Worm (Caenorhabditis elegans) whole organism, L1 larva: Measurements from ENCODE around the gene Y46E12BL.2.

Experiments used
- C04F5.9 ChIP-seq: sonication (generic microtip); optimal IDR thresholded peaks from 2 replicates; lab custom pipeline; 2016; ENCODE audit warnings: missing genetic modification characterization, missing compliant biosample characterization
- C16A3.4 ChIP-seq: fragments of 150-350 bp; optimal IDR thresholded peaks from 2 replicates; lab custom pipeline; 2014; ENCODE audit warnings: missing biosample characterization, missing genetic modification characterization
- C34B4.2 ChIP-seq: sonication (generic microtip); optimal IDR thresholded peaks from 2 replicates; lab custom pipeline; 2017; ENCODE audit warnings: mild to moderate bottlenecking, missing genetic modification characterization, missing compliant biosample characterization
- F16B12.6 ChIP-seq: fragments of 150-350 bp; optimal IDR thresholded peaks from 2 replicates; lab custom pipeline; 2014; ENCODE audit warnings: missing biosample characterization, missing genetic modification characterization
- Y116A8C.19 ChIP-seq: sonication (generic microtip); optimal IDR thresholded peaks from 2 replicates; lab custom pipeline; 2016; ENCODE audit warnings: missing compliant biosample characterization, missing genetic modification characterization, borderline replicate concordance
- aha-1 ChIP-seq: fragments of 150-350 bp; optimal IDR thresholded peaks from 2 replicates; lab custom pipeline; 2014; ENCODE audit warnings: missing biosample characterization, missing genetic modification characterization
- alr-1 ChIP-seq: fragments of 200-800 bp; sonication (Bioruptor generic); optimal IDR thresholded peaks from 2 replicates; lab custom pipeline; 2018; ENCODE audit warnings: borderline replicate concordance, mild to moderate bottlenecking, missing genetic modification characterization, missing compliant biosample characterization
- ama-1 ChIP-seq: fragments of 150-350 bp; optimal IDR thresholded peaks from 2 replicates; lab custom pipeline; 2014
- ceh-63 ChIP-seq: fragments of 200-800 bp; sonication (Bioruptor generic); optimal IDR thresholded peaks from 2 replicates; lab custom pipeline; 2018; ENCODE audit warnings: mild to moderate bottlenecking, missing genetic modification characterization, missing compliant biosample characterization
- ceh-8 ChIP-seq: fragments of 200-800 bp; sonication (Bioruptor generic); optimal IDR thresholded peaks from 2 replicates; lab custom pipeline; 2018; ENCODE audit warnings: mild to moderate bottlenecking, missing genetic modification characterization, moderate library complexity, missing compliant biosample characterization
- ces-1 ChIP-seq: fragments of 150-350 bp; optimal IDR thresholded peaks from 2 replicates; lab custom pipeline; 2014; ENCODE audit warnings: missing biosample characterization, missing genetic modification reagents, missing genetic modification characterization
- dpl-1 ChIP-seq, 3 experiments: fragments of 150-350 bp in 2 of 3; sonication (generic microtip) in 1 of 3; optimal IDR thresholded peaks; 2 replicates each; lab custom pipeline; 2014 to 2017; ENCODE audit warnings: missing biosample characterization in 3 of 3, missing genetic modification characterization in 3 of 3, missing genetic modification reagents in 3 of 3
- dsc-1 ChIP-seq: sonication (generic microtip); optimal IDR thresholded peaks from 2 replicates; lab custom pipeline; 2016; ENCODE audit warnings: mild to moderate bottlenecking, missing genetic modification characterization, missing compliant biosample characterization
- efl-1 ChIP-seq, 4 experiments: fragments of 150-350 bp; optimal IDR thresholded peaks in 3 of 4; peaks in 1 of 4; 1 replicate in 1 of 4; 2 replicates in 3 of 4; lab custom pipeline; 2014; ENCODE audit warnings: missing biosample characterization in 2 of 4, missing genetic modification characterization in 2 of 4, missing genetic modification reagents in 2 of 4
- efl-3 ChIP-seq: fragments of 200-800 bp; sonication (Bioruptor generic); optimal IDR thresholded peaks from 2 replicates; lab custom pipeline; 2018; ENCODE audit warnings: mild to moderate bottlenecking, missing genetic modification characterization, missing compliant biosample characterization
- egl-13 ChIP-seq: sonication (generic microtip); optimal IDR thresholded peaks from 2 replicates; lab custom pipeline; 2016; ENCODE audit warnings: missing genotype, missing genetic modification reagents, missing genetic modification characterization, missing compliant biosample characterization
- egl-27 ChIP-seq, 2 experiments: fragments of 150-350 bp in 1 of 2; sonication (generic microtip); optimal IDR thresholded peaks; 3 replicates each; lab custom pipeline; 2017 to 2018; ENCODE audit warnings: missing biosample characterization in 2 of 2, missing genetic modification characterization in 2 of 2, missing genetic modification reagents in 2 of 2
- elt-2 ChIP-seq: sonication (generic microtip); optimal IDR thresholded peaks from 2 replicates; lab custom pipeline; 2016; ENCODE audit warnings: missing genetic modification characterization, mild to moderate bottlenecking, inconsistent platforms, missing compliant biosample characterization, missing genetic modification reagents
- fkh-10 ChIP-seq: sonication (generic microtip); optimal IDR thresholded peaks from 2 replicates; lab custom pipeline; 2017; ENCODE audit warnings: missing biosample characterization, missing genetic modification reagents, missing genetic modification characterization
- fkh-4 ChIP-seq: sonication (generic microtip); optimal IDR thresholded peaks from 2 replicates; lab custom pipeline; 2016; ENCODE audit warnings: missing compliant biosample characterization, missing genetic modification characterization, borderline replicate concordance
- fkh-8 ChIP-seq: sonication (generic microtip); optimal IDR thresholded peaks from 2 replicates; lab custom pipeline; 2016; ENCODE audit warnings: mild to moderate bottlenecking, missing genetic modification characterization, missing compliant biosample characterization
- grh-1 ChIP-seq: fragments of 200-800 bp; sonication (Bioruptor generic); IDR thresholded peaks from 2 replicates; pipeline ENCODE4 v1.3.6; 2022; ENCODE audit warnings: missing genetic modification reagents, missing genetic modification characterization, missing compliant biosample characterization
- hlh-17 ChIP-seq: fragments of 200-800 bp; sonication (Bioruptor generic); optimal IDR thresholded peaks from 2 replicates; lab custom pipeline; 2018; ENCODE audit warnings: missing genetic modification characterization, mild to moderate bottlenecking, missing compliant biosample characterization, moderate library complexity, borderline replicate concordance
- hpl-2 ChIP-seq: fragments of 150-350 bp; optimal IDR thresholded peaks from 2 replicates; lab custom pipeline; 2014; ENCODE audit warnings: missing biosample characterization, missing genetic modification reagents, missing genetic modification characterization
- irx-1 ChIP-seq: sonication (generic microtip); optimal IDR thresholded peaks from 2 replicates; lab custom pipeline; 2016; ENCODE audit warnings: missing genetic modification characterization, missing compliant biosample characterization
- isw-1 ChIP-seq: fragments of 200-800 bp; sonication (Bioruptor generic); IDR thresholded peaks from 2 replicates; pipeline ENCODE4 v1.3.6; 2022; ENCODE audit warnings: missing genetic modification characterization, missing compliant biosample characterization
- jun-1 ChIP-seq: fragments of 150-350 bp; optimal IDR thresholded peaks from 2 replicates; lab custom pipeline; 2014; ENCODE audit warnings: missing biosample characterization, missing genetic modification reagents, missing genetic modification characterization
- lin-14 ChIP-seq: fragments of 200-800 bp; sonication (Bioruptor generic); optimal IDR thresholded peaks from 2 replicates; lab custom pipeline; 2018; ENCODE audit warnings: mild to moderate bottlenecking, missing genetic modification characterization, moderate library complexity, missing compliant biosample characterization
- lin-15B ChIP-seq: fragments of 150-350 bp; sonication (generic microtip); optimal IDR thresholded peaks from 3 replicates; lab custom pipeline; 2014; ENCODE audit warnings: missing biosample characterization, missing genetic modification characterization
- lin-35 ChIP-seq, 2 experiments: fragments of 150-350 bp; optimal IDR thresholded peaks; 2 replicates each; lab custom pipeline; 2014; ENCODE audit warnings: missing biosample characterization in 2 of 2, missing genetic modification characterization in 2 of 2, missing genetic modification reagents in 2 of 2
- lsy-2 ChIP-seq, 2 experiments: fragments of 150-350 bp; optimal IDR thresholded peaks; 2 replicates each; lab custom pipeline; 2014; ENCODE audit warnings: missing biosample characterization in 2 of 2, missing genetic modification characterization in 2 of 2
- mab-9 ChIP-seq: fragments of 200-800 bp; sonication (Bioruptor generic); IDR thresholded peaks from 2 replicates; pipeline ENCODE4 v1.3.6; 2022; ENCODE audit warnings: missing genetic modification reagents, missing genetic modification characterization, missing compliant biosample characterization
- mdl-1 ChIP-seq, 2 experiments: fragments of 150-350 bp; optimal IDR thresholded peaks; 2 replicates each; lab custom pipeline; 2014 to 2017; ENCODE audit warnings: missing biosample characterization in 2 of 2, missing genetic modification characterization in 2 of 2, inconsistent platforms in 1 of 2
- nhr-12 ChIP-seq: sonication (generic microtip); optimal IDR thresholded peaks from 2 replicates; lab custom pipeline; 2017; ENCODE audit warnings: missing biosample characterization, missing genetic modification characterization
- nhr-237 ChIP-seq: fragments of 150-350 bp; optimal IDR thresholded peaks from 2 replicates; lab custom pipeline; 2014; ENCODE audit warnings: missing biosample characterization, missing genetic modification characterization
- nhr-47 ChIP-seq: sonication (generic microtip); optimal IDR thresholded peaks from 2 replicates; lab custom pipeline; 2016; ENCODE audit warnings: mild to moderate bottlenecking, missing genetic modification characterization, moderate library complexity, missing compliant biosample characterization
- nhr-71 ChIP-seq: sonication (generic microtip); optimal IDR thresholded peaks from 2 replicates; lab custom pipeline; 2016; ENCODE audit warnings: mild to moderate bottlenecking, missing genetic modification characterization, moderate library complexity, missing compliant biosample characterization
- nhr-76 ChIP-seq: sonication (generic microtip); optimal IDR thresholded peaks from 2 replicates; lab custom pipeline; 2017; ENCODE audit warnings: missing biosample characterization, missing genetic modification characterization
- nhr-77 ChIP-seq: fragments of 150-350 bp; optimal IDR thresholded peaks from 2 replicates; lab custom pipeline; 2014; ENCODE audit warnings: missing biosample characterization, missing genetic modification characterization
- pqm-1 ChIP-seq: sonication (generic microtip); optimal IDR thresholded peaks from 3 replicates; lab custom pipeline; 2017; ENCODE audit warnings: missing biosample characterization, missing genetic modification characterization
- snu-23 ChIP-seq: sonication (generic microtip); optimal IDR thresholded peaks from 2 replicates; lab custom pipeline; 2016; ENCODE audit warnings: missing genetic modification characterization, missing compliant biosample characterization
- sox-4 ChIP-seq: sonication (generic microtip); optimal IDR thresholded peaks from 2 replicates; lab custom pipeline; 2016; ENCODE audit warnings: missing genetic modification characterization, missing compliant biosample characterization
- swsn-7 ChIP-seq: sonication (generic microtip); optimal IDR thresholded peaks from 2 replicates; lab custom pipeline; 2016; ENCODE audit warnings: missing genetic modification characterization, missing compliant biosample characterization
- tlp-1 ChIP-seq: fragments of 150-350 bp; optimal IDR thresholded peaks from 2 replicates; lab custom pipeline; 2014; ENCODE audit warnings: missing biosample characterization, missing genetic modification characterization
- unc-130 ChIP-seq: fragments of 150-350 bp; optimal IDR thresholded peaks from 2 replicates; lab custom pipeline; 2017; ENCODE audit warnings: missing biosample characterization, missing genetic modification characterization, inconsistent platforms
- unc-62 ChIP-seq: fragments of 150-350 bp; optimal IDR thresholded peaks from 2 replicates; lab custom pipeline; 2014; ENCODE audit warnings: missing biosample characterization, missing genetic modification reagents, missing genetic modification characterization
- unc-86 ChIP-seq: sonication (generic microtip); optimal IDR thresholded peaks from 2 replicates; lab custom pipeline; 2016; ENCODE audit warnings: missing genetic modification characterization, missing compliant biosample characterization
- vab-15 ChIP-seq: sonication (generic microtip); optimal IDR thresholded peaks from 2 replicates; lab custom pipeline; 2017; ENCODE audit warnings: missing genotype, mild to moderate bottlenecking, missing genetic modification characterization, missing compliant biosample characterization
- zag-1 ChIP-seq: fragments of 150-350 bp; optimal IDR thresholded peaks from 2 replicates; lab custom pipeline; 2014; ENCODE audit warnings: missing biosample characterization, missing genetic modification characterization
- zip-4 ChIP-seq: fragments of 200-800 bp; sonication (Bioruptor generic); optimal IDR thresholded peaks from 2 replicates; lab custom pipeline; 2018; ENCODE audit warnings: mild to moderate bottlenecking, missing genetic modification characterization, moderate library complexity, missing compliant biosample characterization
- ztf-11 ChIP-seq, 2 experiments: sonication (generic microtip); optimal IDR thresholded peaks; 2 replicates each; lab custom pipeline; 2016 to 2017; ENCODE audit warnings: missing genetic modification characterization in 2 of 2, missing biosample characterization in 1 of 2, missing compliant biosample characterization in 1 of 2
- ztf-4 ChIP-seq: fragments of 150-350 bp; optimal IDR thresholded peaks from 2 replicates; lab custom pipeline; 2014; ENCODE audit warnings: missing biosample characterization, missing genetic modification characterization

Gene Y46E12BL.2

DNA sequence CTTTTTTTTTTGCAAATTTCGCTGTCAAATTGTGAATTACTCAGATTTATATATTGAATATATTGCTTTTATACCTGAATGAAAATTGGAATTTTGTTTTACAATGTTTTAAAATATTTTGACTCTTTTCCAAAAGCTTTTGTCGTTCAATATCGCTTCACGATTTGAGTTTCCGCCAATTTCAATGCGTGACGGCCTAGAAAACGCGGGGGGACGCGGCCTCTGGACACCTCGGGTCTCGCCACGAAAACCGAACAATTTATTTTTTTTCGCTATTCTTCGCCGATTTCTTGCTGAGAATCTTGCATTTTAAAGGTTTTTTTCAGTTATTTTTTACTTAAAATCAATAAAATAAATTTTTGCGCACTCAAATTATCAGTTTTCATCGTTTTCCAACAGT is at the start of gene Y46E12BL.2:
Gene Y46E12BL.2, plus strand, starts transcription at position 243 of the 400 bp plus-strand sequence.
- TF ChIP-seq unc-130 (tag; lab: Kevin White, UChicago): peak; percentile 63
- peak; percentile 22 for TF ChIP-seq fkh-10 (GFP tag; lab: Kevin White, UChicago)
- TF ChIP-seq unc-62 (GFP tag; lab: Kevin White, UChicago): no peak
- TF ChIP-seq lin-35 (GFP tag; optimal IDR thresholded peaks at IDR 0.05; lab: Kevin White, UChicago): peak; percentile 95 to 96
- TF ChIP-seq sox-4: peak; percentile 58
- no peak for TF ChIP-seq C34B4.2 (tag; lab: Kevin White, UChicago)
- peak; percentile 29; the same call in 1 of the 2 replicates for TF ChIP-seq mab-9 (GFP tag; lab: Robert Waterston, UW)
- no peak for TF ChIP-seq efl-3
- TF ChIP-seq lin-15B (tag; lab: Kevin White, UChicago): peak; percentile 74
- no peak for TF ChIP-seq ceh-8
- peak; percentile 74 for TF ChIP-seq unc-86
- peak; percentile 78 for TF ChIP-seq C16A3.4 (tag; lab: Kevin White, UChicago)
- no peak for TF ChIP-seq hlh-17
- TF ChIP-seq dsc-1 (tag; lab: Kevin White, UChicago): peak; percentile 67
- peak; percentile 17 for TF ChIP-seq ztf-4 (tag; lab: Kevin White, UChicago)
- peak; percentile 38 for TF ChIP-seq C04F5.9 (tag; lab: Kevin White, UChicago)
- TF ChIP-seq dpl-1 (GFP tag; optimal IDR thresholded peaks at IDR 0.05; lab: Kevin White, UChicago): peak; percentile 90 to 94 (median 90)
- TF ChIP-seq elt-2 (tag; lab: Kevin White, UChicago): no peak
- peak; percentile 51 for TF ChIP-seq F16B12.6 (tag; lab: Kevin White, UChicago)
- peak; percentile 84 for TF ChIP-seq fkh-8 (tag; lab: Kevin White, UChicago)
- TF ChIP-seq nhr-47 (tag; lab: Kevin White, UChicago): peak; percentile 85
- TF ChIP-seq alr-1: no peak
- TF ChIP-seq jun-1 (tag; lab: Kevin White, UChicago): peak; percentile 66
- peak; percentile 52 for TF ChIP-seq grh-1 (GFP tag; lab: Robert Waterston, UW)
- TF ChIP-seq ztf-11 (tag; optimal IDR thresholded peaks at IDR 0.05; lab: Kevin White, UChicago): peak in 1 of 2 experiments; percentile 83
- TF ChIP-seq snu-23 (GFP tag; lab: Kevin White, UChicago): peak; percentile 83
- no peak for TF ChIP-seq nhr-76
- TF ChIP-seq aha-1 (tag; lab: Kevin White, UChicago): peak; percentile 7
- no peak for TF ChIP-seq tlp-1 (tag; lab: Kevin White, UChicago)
- no peak for TF ChIP-seq ama-1 (lab: Kevin White, UChicago)
- TF ChIP-seq nhr-77 (tag; lab: Kevin White, UChicago): peak; percentile 76
- peak; percentile 70 for TF ChIP-seq egl-13 (tag; lab: Kevin White, UChicago)
- peak in 1 of 2 experiments; percentile 48 for TF ChIP-seq mdl-1 (tag; optimal IDR thresholded peaks at IDR 0.05; lab: Kevin White, UChicago)
- TF ChIP-seq lsy-2 (tag; optimal IDR thresholded peaks at IDR 0.05; lab: Kevin White, UChicago): peak; percentile 78 to 89
- peak; percentile 59 for TF ChIP-seq fkh-4 (tag; lab: Kevin White, UChicago)
- TF ChIP-seq efl-1 (optimal IDR thresholded peaks at IDR 0.05; lab: Kevin White, UChicago): peak; percentile 80 to 95
- peak; percentile 93 to 99 for TF ChIP-seq efl-1 (GFP tag; optimal IDR thresholded peaks at IDR 0.05 in 1 of 2; lab: Kevin White, UChicago)
- peak; percentile 76 for TF ChIP-seq isw-1 (GFP tag; lab: Robert Waterston, UW)
- TF ChIP-seq ceh-63 (GFP tag; lab: Kevin White, UChicago): no peak
- TF ChIP-seq egl-27 (tag; optimal IDR thresholded peaks at IDR 0.05; lab: Kevin White, UChicago): no peak
- peak; percentile 10 for TF ChIP-seq nhr-237 (tag; lab: Kevin White, UChicago)
- no peak for TF ChIP-seq ces-1 (GFP tag; lab: Kevin White, UChicago)
- no peak for TF ChIP-seq hpl-2
- TF ChIP-seq nhr-12 (tag; lab: Kevin White, UChicago): no peak
- TF ChIP-seq pqm-1 (tag; lab: Kevin White, UChicago): no peak
- TF ChIP-seq lin-14 (GFP tag; lab: Kevin White, UChicago): no peak
- peak; percentile 73 for TF ChIP-seq irx-1 (tag; lab: Kevin White, UChicago)
- TF ChIP-seq zag-1 (tag; lab: Kevin White, UChicago): no peak
- peak; percentile 88 for TF ChIP-seq nhr-71 (tag; lab: Kevin White, UChicago)
- TF ChIP-seq Y116A8C.19: no peak
- TF ChIP-seq zip-4 (GFP tag; lab: Kevin White, UChicago): no peak
- TF ChIP-seq swsn-7 (tag; lab: Kevin White, UChicago): peak; percentile 71
- no peak for TF ChIP-seq vab-15
